Worm (Caenorhabditis elegans) whole organism, late embryonic: Measurements from ENCODE around the gene T10D4.15.
"Not testable (repeated sequence)": the region's sequence is repeated elsewhere in the genome, so short reads cannot be mapped to it uniquely, and the experiment has no call there.

Experiments used
- C08G9.2 ChIP-seq: sonication (generic microtip); optimal IDR thresholded peaks from 2 replicates; lab custom pipeline; 2016; ENCODE audit warnings: mild to moderate bottlenecking, missing genetic modification characterization, moderate library complexity, missing compliant biosample characterization
- F13H6.1 ChIP-seq: sonication (generic microtip); optimal IDR thresholded peaks from 2 replicates; lab custom pipeline; 2016; ENCODE audit warnings: missing genetic modification characterization, missing compliant biosample characterization
- K02D7.2 ChIP-seq: sonication (generic microtip); optimal IDR thresholded peaks from 2 replicates; lab custom pipeline; 2017; ENCODE audit warnings: mild to moderate bottlenecking, missing genetic modification characterization, missing compliant biosample characterization
- T23F11.4 ChIP-seq: fragments of 200-800 bp; sonication (Bioruptor generic); optimal IDR thresholded peaks from 2 replicates; lab custom pipeline; 2018; ENCODE audit warnings: mild to moderate bottlenecking, missing genetic modification characterization, missing compliant biosample characterization
- Y22D7AL.16 ChIP-seq: sonication (generic microtip); optimal IDR thresholded peaks from 2 replicates; lab custom pipeline; 2016; ENCODE audit warnings: missing genetic modification characterization, missing compliant biosample characterization
- ahr-1 ChIP-seq: sonication (generic microtip); optimal IDR thresholded peaks from 2 replicates; lab custom pipeline; 2016; ENCODE audit warnings: missing genetic modification characterization, missing compliant biosample characterization
- ama-1 ChIP-seq: fragments of 150-350 bp; optimal IDR thresholded peaks from 2 replicates; lab custom pipeline; 2014
- ceh-19 ChIP-seq: fragments of 200-800 bp; sonication (Bioruptor generic); optimal IDR thresholded peaks from 2 replicates; lab custom pipeline; 2018; ENCODE audit warnings: mild to moderate bottlenecking, missing genetic modification characterization, missing compliant biosample characterization
- ceh-22 ChIP-seq: sonication (generic microtip); optimal IDR thresholded peaks from 2 replicates; lab custom pipeline; 2017; ENCODE audit warnings: missing biosample characterization, missing genetic modification characterization
- ceh-30 ChIP-seq: fragments of 150-350 bp; optimal IDR thresholded peaks from 2 replicates; lab custom pipeline; 2014; ENCODE audit warnings: missing biosample characterization, missing genetic modification characterization
- ceh-45 ChIP-seq: fragments of 200-800 bp; sonication (Bioruptor generic); IDR thresholded peaks from 2 replicates; pipeline ENCODE4 v1.3.6; 2022; ENCODE audit warnings: missing genetic modification reagents, missing genetic modification characterization, missing compliant biosample characterization
- che-1 ChIP-seq: sonication (generic microtip); optimal IDR thresholded peaks from 2 replicates; lab custom pipeline; 2016; ENCODE audit warnings: mild to moderate bottlenecking, missing genetic modification characterization, missing compliant biosample characterization
- dmd-4 ChIP-seq: sonication (generic microtip); optimal IDR thresholded peaks from 2 replicates; lab custom pipeline; 2016; ENCODE audit warnings: borderline replicate concordance, missing genetic modification characterization, missing compliant biosample characterization
- dve-1 ChIP-seq: sonication (generic microtip); optimal IDR thresholded peaks from 2 replicates; lab custom pipeline; 2017; ENCODE audit warnings: antibody characterized with exemption, mild to moderate bottlenecking, missing genetic modification characterization, missing compliant biosample characterization
- elt-4 ChIP-seq: sonication (generic microtip); optimal IDR thresholded peaks from 2 replicates; lab custom pipeline; 2016; ENCODE audit warnings: missing genetic modification characterization, missing compliant biosample characterization
- fax-1 ChIP-seq: sonication (generic microtip); optimal IDR thresholded peaks from 2 replicates; lab custom pipeline; 2016; ENCODE audit warnings: missing genotype, missing genetic modification characterization, missing compliant biosample characterization
- fkh-10 ChIP-seq: fragments of 150-350 bp; optimal IDR thresholded peaks from 2 replicates; lab custom pipeline; 2014; ENCODE audit warnings: missing biosample characterization, missing genetic modification reagents, missing genetic modification characterization
- fkh-6 ChIP-seq: sonication (generic microtip); optimal IDR thresholded peaks from 2 replicates; lab custom pipeline; 2016; ENCODE audit warnings: missing genetic modification characterization, missing compliant biosample characterization
- gmeb-2 ChIP-seq: sonication (generic microtip); optimal IDR thresholded peaks from 2 replicates; lab custom pipeline; 2016; ENCODE audit warnings: missing genetic modification characterization, inconsistent platforms, missing compliant biosample characterization
- hlh-15 ChIP-seq: sonication (generic microtip); optimal IDR thresholded peaks from 2 replicates; lab custom pipeline; 2016; ENCODE audit warnings: missing genetic modification characterization, missing compliant biosample characterization
- lim-6 ChIP-seq: sonication (generic microtip); optimal IDR thresholded peaks from 2 replicates; lab custom pipeline; 2016; ENCODE audit warnings: missing genetic modification characterization, missing compliant biosample characterization
- madf-2 ChIP-seq: sonication (generic microtip); optimal IDR thresholded peaks from 2 replicates; lab custom pipeline; 2017; ENCODE audit warnings: missing genetic modification characterization, missing compliant biosample characterization
- nhr-11 ChIP-seq: fragments of 150-350 bp; optimal IDR thresholded peaks from 2 replicates; lab custom pipeline; 2014; ENCODE audit warnings: missing biosample characterization, missing genetic modification characterization
- nhr-232 ChIP-seq: sonication (generic microtip); optimal IDR thresholded peaks from 2 replicates; lab custom pipeline; 2016; ENCODE audit warnings: missing genetic modification characterization, missing compliant biosample characterization
- npax-4 ChIP-seq: sonication (generic microtip); optimal IDR thresholded peaks from 2 replicates; lab custom pipeline; 2016; ENCODE audit warnings: missing genetic modification characterization, missing compliant biosample characterization
- odd-2 ChIP-seq: sonication (generic microtip); optimal IDR thresholded peaks from 2 replicates; lab custom pipeline; 2017; ENCODE audit warnings: antibody characterized with exemption, mild to moderate bottlenecking, missing genetic modification characterization, missing compliant biosample characterization
- pha-4 ChIP-seq: fragments of 150-350 bp; optimal IDR thresholded peaks from 2 replicates; lab custom pipeline; 2018; ENCODE audit warnings: missing biosample characterization, missing genetic modification reagents, missing genetic modification characterization
- pros-1 ChIP-seq: fragments of 150-350 bp; optimal IDR thresholded peaks from 2 replicates; lab custom pipeline; 2014; ENCODE audit warnings: missing biosample characterization, missing genetic modification reagents, missing genetic modification characterization
- ref-2 ChIP-seq: sonication (generic microtip); optimal IDR thresholded peaks from 2 replicates; lab custom pipeline; 2016; ENCODE audit warnings: missing genetic modification characterization, missing compliant biosample characterization
- sdc-2 ChIP-seq: sonication (generic microtip); optimal IDR thresholded peaks from 2 replicates; lab custom pipeline; 2016; ENCODE audit warnings: missing genotype, missing genetic modification characterization, missing compliant biosample characterization
- sox-2 ChIP-seq: fragments of 200-800 bp; sonication (Bioruptor generic); IDR thresholded peaks from 2 replicates; pipeline ENCODE4 v1.3.6; 2022; ENCODE audit warnings: missing genetic modification reagents, missing genetic modification characterization, missing compliant biosample characterization
- syd-9 ChIP-seq: sonication (generic microtip); optimal IDR thresholded peaks from 2 replicates; lab custom pipeline; 2016; ENCODE audit warnings: mild to moderate bottlenecking, missing genetic modification characterization, moderate library complexity, missing compliant biosample characterization
- tbx-2 ChIP-seq: sonication (generic microtip); optimal IDR thresholded peaks from 2 replicates; lab custom pipeline; 2016; ENCODE audit warnings: missing genetic modification characterization, missing compliant biosample characterization
- unc-42 ChIP-seq: sonication (generic microtip); optimal IDR thresholded peaks from 2 replicates; lab custom pipeline; 2016; ENCODE audit warnings: missing genotype, missing genetic modification characterization, missing compliant biosample characterization

Gene T10D4.15

DNA sequence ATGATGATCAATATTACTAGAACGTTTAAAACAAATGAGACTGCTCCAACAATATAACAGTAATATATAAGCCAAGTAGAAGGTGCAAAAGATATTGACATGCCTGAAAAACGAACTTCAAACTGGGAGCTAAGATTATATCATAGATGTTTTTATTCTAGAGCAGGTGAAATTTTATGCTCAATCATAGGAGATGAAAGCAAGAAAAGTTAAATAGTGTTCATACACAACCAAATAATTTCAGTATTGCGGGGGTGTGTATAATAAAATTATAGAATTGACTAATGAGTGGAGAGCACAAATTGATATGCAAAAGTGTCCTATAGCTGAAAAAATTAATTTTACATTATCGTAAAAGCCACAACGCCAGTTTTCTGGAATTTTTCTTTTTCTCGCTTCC, 13.0 kb downstream of the T10D4.15 start, which contains the start of gene sri-34:
TSS of gene sri-34 (minus strand) at position 101 of the 400 bp plus-strand sequence.
- no peak for TF ChIP-seq fkh-6 (tag; lab: Kevin White, UChicago)
- no peak for TF ChIP-seq tbx-2 (tag; lab: Kevin White, UChicago)
- no peak for TF ChIP-seq dmd-4
- no peak for TF ChIP-seq ref-2 (tag; lab: Kevin White, UChicago)
- no peak for TF ChIP-seq fax-1
- no peak for TF ChIP-seq ceh-30 (tag; lab: Kevin White, UChicago)
- TF ChIP-seq elt-4 (tag; lab: Kevin White, UChicago), result no peak
- TF ChIP-seq sox-2 (GFP tag; lab: Robert Waterston, UW), result no peak
- no peak for TF ChIP-seq madf-2 (tag; lab: Kevin White, UChicago)
- TF ChIP-seq dve-1, result no peak
- no peak for TF ChIP-seq che-1
- no peak for TF ChIP-seq gmeb-2 (tag; lab: Kevin White, UChicago)
- no peak for TF ChIP-seq ceh-22 (tag; lab: Kevin White, UChicago)
- no peak for TF ChIP-seq sdc-2 (tag; lab: Kevin White, UChicago)
- no peak for TF ChIP-seq unc-42 (tag; lab: Kevin White, UChicago)

DNA sequence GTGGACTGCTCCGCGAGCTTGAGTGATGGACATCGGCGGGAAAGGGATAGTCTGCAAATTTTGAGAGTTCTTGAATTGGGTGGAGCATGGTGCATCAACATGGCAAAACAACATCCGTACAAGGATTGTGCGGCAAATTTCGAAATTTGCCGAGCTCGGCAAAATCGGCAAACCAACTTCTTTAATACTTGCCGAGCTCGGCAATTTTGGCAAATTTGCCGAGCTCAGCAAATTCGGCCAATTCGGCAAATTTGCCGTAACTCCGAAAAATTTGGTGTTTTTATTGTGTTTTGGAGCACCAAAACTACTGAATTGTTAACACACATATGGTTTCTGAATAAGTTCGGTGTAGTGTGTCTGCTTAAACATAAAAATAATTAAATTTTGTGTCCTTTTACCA, 24.1 kb downstream of the T10D4.15 start, which contains the start of gene fbxc-55:
TSS of gene fbxc-55 (minus strand) at position 101 of the 400 bp plus-strand sequence.
- no peak for TF ChIP-seq ceh-19 (GFP tag; lab: Kevin White, UChicago)
- no peak for TF ChIP-seq C08G9.2
- TF ChIP-seq nhr-232 (tag; lab: Kevin White, UChicago), result no peak
- no peak for TF ChIP-seq lim-6 (tag; lab: Kevin White, UChicago)
- TF ChIP-seq nhr-11 (tag; lab: Kevin White, UChicago), result no peak
- TF ChIP-seq ama-1, result no peak
- TF ChIP-seq ahr-1 (tag; lab: Kevin White, UChicago), result no peak
- no peak for TF ChIP-seq F13H6.1 (tag; lab: Kevin White, UChicago)
- TF ChIP-seq fkh-6 (tag; lab: Kevin White, UChicago), result no peak
- TF ChIP-seq npax-4 (tag; lab: Kevin White, UChicago), result no peak
- TF ChIP-seq elt-4 (tag; lab: Kevin White, UChicago), result no peak
- TF ChIP-seq sox-2 (GFP tag; lab: Robert Waterston, UW), result no peak
- TF ChIP-seq hlh-15 (tag; lab: Kevin White, UChicago), result no peak
- no peak for TF ChIP-seq fkh-10 (GFP tag; lab: Kevin White, UChicago)
- no peak for TF ChIP-seq pha-4 (tag; lab: Kevin White, UChicago)

ce11 chrII:3172176-3172575, 26.2 kb downstream of the T10D4.15 start, which contains the start of gene Y27F2A.10:
TSS of gene Y27F2A.10 (minus strand) at chrII:3172276.
- TF ChIP-seq Y22D7AL.16 (tag; lab: Kevin White, UChicago), result no peak

ce11 chrII:3177663-3178062, 31.7 kb downstream of the T10D4.15 start, which contains the start of gene sri-40:
TSS of gene sri-40 (plus strand) at chrII:3177963.
- TF ChIP-seq syd-9 (tag; lab: Kevin White, UChicago); T23F11.4 (GFP tag; lab: Kevin White, UChicago); fax-1: not testable (repeated sequence)
- TF ChIP-seq, all 69 proteins: peak for 0; not testable (repeated sequence) for 69

ce11 chrII:3183300-3183840, 37.4 kb downstream of the T10D4.15 start, which contains the start of the genes Y27F2A.6 and Y27F2A.8:
TSS of gene Y27F2A.6 (minus strand) at chrII:3183400.
TSS of gene Y27F2A.8 (plus strand) at chrII:3183790.
- not testable (repeated sequence) for TF ChIP-seq ceh-45; K02D7.2; Y22D7AL.16 (tag; lab: Kevin White, UChicago)

DNA sequence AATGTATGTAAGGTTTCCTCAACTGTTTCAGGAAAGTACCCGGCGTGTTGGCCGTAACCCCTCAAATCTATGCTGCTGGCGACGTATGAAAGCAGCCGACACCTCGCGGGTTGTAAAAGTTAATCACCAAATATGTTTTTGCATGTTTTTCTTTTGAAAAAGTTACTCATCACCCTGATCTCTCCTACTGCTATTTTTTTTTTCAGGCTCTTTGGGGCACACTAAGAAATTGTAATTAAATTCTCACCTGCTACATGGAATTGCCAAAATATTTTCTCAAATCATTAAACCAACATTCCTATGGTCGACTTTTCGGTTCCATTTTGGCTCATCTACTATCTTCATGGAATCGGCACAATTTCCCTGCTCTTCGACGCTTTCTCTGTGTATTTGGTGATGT, 38.9 kb downstream of the T10D4.15 start, which contains the start of gene sri-78:
TSS of gene sri-78 (plus strand) at position 301 of the 400 bp plus-strand sequence.
- not testable (repeated sequence) for TF ChIP-seq C08G9.2, odd-2, pros-1
